Worm (Caenorhabditis elegans): ENCODE measurements around the gene C01G5.25.
"Not testable (repeated sequence)": the region's sequence is repeated elsewhere in the genome, so short reads cannot be mapped to it uniquely, and the experiment has no call there.

Gene C01G5.25

ce11 chrIV:6588080-6588613 lies 46.7 kb downstream of the C01G5.25 start:
- no peak for TF ChIP-seq ztf-29 (GFP tag; IDR thresholded peaks at IDR 0.05)
- no peak for TF ChIP-seq ztf-23 (GFP tag; IDR thresholded peaks at IDR 0.05)
- TF ChIP-seq med-1 (GFP tag; optimal IDR thresholded peaks at IDR 0.05; ENCODE audit: insufficient read depth), result no peak

ce11 chrIV:6590029-6590428 lies 48.5 kb downstream of the C01G5.25 start, which contains the start of the genes lec-11 and irld-7:
Gene lec-11, minus strand, starts transcription at chrIV:6590154.
Gene irld-7, plus strand, starts transcription at chrIV:6590360.
- TF ChIP-seq ztf-23 (GFP tag; IDR thresholded peaks at IDR 0.05), result no peak
- TF ChIP-seq tab-1 (GFP tag; IDR thresholded peaks at IDR 0.05), result no peak
- no peak for TF ChIP-seq cog-1 (tag; optimal IDR thresholded peaks at IDR 0.05)
- TF ChIP-seq med-1 (GFP tag; optimal IDR thresholded peaks at IDR 0.05; ENCODE audit: insufficient read depth), result no peak
- TF ChIP-seq ref-1 (GFP tag; conservative IDR thresholded peaks at IDR 0.05), result no peak
- no peak for TF ChIP-seq ztf-29 (GFP tag; IDR thresholded peaks at IDR 0.05)
- no peak for TF ChIP-seq klf-2 (GFP tag; conservative IDR thresholded peaks at IDR 0.05)
- no peak for TF ChIP-seq T22C8.4 (GFP tag; IDR thresholded peaks at IDR 0.05)
- TF ChIP-seq flt-1 (GFP tag; IDR thresholded peaks at IDR 0.05), result no peak

ce11 chrIV:6591010-6591746 lies 49.7 kb downstream of the C01G5.25 start, which contains the start of the genes nspb-1 and nspb-2:
Gene nspb-1, minus strand, starts transcription at chrIV:6591110.
Gene nspb-2, plus strand, starts transcription at chrIV:6591696.
- TF ChIP-seq tab-1 (GFP tag; IDR thresholded peaks at IDR 0.05); klf-2 (GFP tag; conservative IDR thresholded peaks at IDR 0.05); flt-1 (GFP tag; IDR thresholded peaks at IDR 0.05): not testable (repeated sequence)

DNA sequence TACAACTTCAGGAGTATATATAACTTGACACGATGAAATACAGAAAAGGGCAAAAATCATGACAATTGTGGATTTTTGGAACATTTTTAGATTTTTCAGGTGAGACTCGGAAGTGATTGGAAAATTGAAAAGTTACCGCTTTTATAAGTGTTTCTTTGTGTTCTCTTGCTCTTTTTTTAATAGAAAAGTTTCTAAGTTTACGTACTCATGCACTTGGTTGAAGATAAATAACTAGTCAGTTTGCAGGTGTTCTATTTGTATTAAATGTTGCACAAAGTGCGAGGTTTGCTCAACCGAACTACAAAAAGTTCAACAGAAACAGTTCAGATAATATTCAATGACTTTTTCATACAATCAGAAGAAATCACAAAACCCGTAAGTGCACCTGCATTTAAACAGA lies 53.4 kb downstream of the C01G5.25 start, which contains the start of gene nspb-3:
TSS of gene nspb-3 (minus strand) at position 101 of the 400 bp plus-strand sequence.
- TF ChIP-seq T22C8.4, ztf-23, tab-1 (GFP tag; IDR thresholded peaks at IDR 0.05): not testable (repeated sequence)

ce11 chrIV:6595912-6596311 lies 54.4 kb downstream of the C01G5.25 start, which contains the start of gene F38A5.22:
Gene F38A5.22, minus strand, starts transcription at chrIV:6595940.
- TF ChIP-seq T22C8.4 (GFP tag; IDR thresholded peaks at IDR 0.05), result no peak
- TF ChIP-seq ztf-29 (GFP tag; IDR thresholded peaks at IDR 0.05), result no peak
- TF ChIP-seq ref-1 (GFP tag; conservative IDR thresholded peaks at IDR 0.05), result no peak
- no peak for TF ChIP-seq tab-1 (GFP tag; IDR thresholded peaks at IDR 0.05)
- TF ChIP-seq ztf-23 (GFP tag; IDR thresholded peaks at IDR 0.05), result no peak
- TF ChIP-seq flt-1 (GFP tag; IDR thresholded peaks at IDR 0.05), result no peak
- no peak for TF ChIP-seq klf-2 (GFP tag; conservative IDR thresholded peaks at IDR 0.05)
- TF ChIP-seq cog-1 (tag; optimal IDR thresholded peaks at IDR 0.05), result no peak
- TF ChIP-seq med-1 (GFP tag; optimal IDR thresholded peaks at IDR 0.05; ENCODE audit: insufficient read depth), result no peak

- TF ChIP-seq tab-1 (GFP tag; IDR thresholded peaks at IDR 0.05) (no peak), klf-2 (GFP tag; conservative IDR thresholded peaks at IDR 0.05) (no peak), ref-1 (GFP tag; conservative IDR thresholded peaks at IDR 0.05) (no peak), ztf-29 (GFP tag; IDR thresholded peaks at IDR 0.05) (no peak), T22C8.4 (GFP tag; IDR thresholded peaks at IDR 0.05) (no peak), ztf-23 (GFP tag; IDR thresholded peaks at IDR 0.05) (no peak), cog-1 (tag; optimal IDR thresholded peaks at IDR 0.05) (no peak), flt-1 (GFP tag; IDR thresholded peaks at IDR 0.05) (no peak), med-1 (GFP tag; optimal IDR thresholded peaks at IDR 0.05; ENCODE audit: insufficient read depth) (no peak)
Observed at ce11 chrIV:6597298-6597697, 55.8 kb downstream of the C01G5.25 start, which contains the start of gene F38A5.6. Gene F38A5.6, minus strand, starts transcription at chrIV:6597398.

ce11 chrIV:6597918-6598317 lies 56.4 kb downstream of the C01G5.25 start, which contains the start of gene nspb-4:
Gene nspb-4, plus strand, starts transcription at chrIV:6598218.
- not testable (repeated sequence) for TF ChIP-seq ztf-23, ztf-29, T22C8.4 (GFP tag; IDR thresholded peaks at IDR 0.05)
